Fruit fly (Drosophila melanogaster): Measurements from ENCODE around the gene Reph.

- no peak for TF ChIP-seq Myc (optimal IDR thresholded peaks at IDR 0.05)
- TF ChIP-seq ttk (optimal IDR thresholded peaks at IDR 0.05): no peak
- no peak for TF ChIP-seq psq (optimal IDR thresholded peaks at IDR 0.05)
- no peak for TF ChIP-seq h (optimal IDR thresholded peaks at IDR 0.05)
- TF ChIP-seq insv (optimal IDR thresholded peaks at IDR 0.05): no peak
- TF ChIP-seq Sin3A (optimal IDR thresholded peaks at IDR 0.05): no peak
Measured at dm6 chr2L:3803466-3804143, at the start of gene Reph.
